Worm (Caenorhabditis elegans): ENCODE measurements around the gene fbxc-42.
"Not testable (repeated sequence)": the region's sequence is repeated elsewhere in the genome, so short reads cannot be mapped to it uniquely, and the experiment has no call there.

The fbxc-42 gene

DNA sequence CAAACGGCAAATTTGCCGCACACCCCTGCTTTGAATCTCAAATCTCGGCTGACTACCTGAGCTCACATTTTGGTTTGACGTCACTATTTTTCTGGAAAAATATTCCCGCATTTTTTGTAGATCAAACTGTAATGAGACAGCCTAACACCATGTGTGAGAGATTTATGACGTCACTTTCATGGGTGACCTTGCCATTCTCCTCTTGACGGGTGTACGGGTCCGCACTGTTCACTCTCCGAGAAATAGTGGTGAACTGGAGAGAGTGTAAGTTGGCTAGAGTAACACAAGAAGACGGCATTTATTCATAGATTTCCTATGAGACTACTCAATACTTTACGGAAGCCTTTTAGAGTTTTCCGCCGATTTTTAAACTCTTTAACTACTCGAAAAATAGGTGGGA lies 5.7 kb upstream of the fbxc-42 start, which contains the start of gene fbxc-40:
fbxc-40 (plus strand) TSS at position 301 of the 400 bp plus-strand sequence.
- not testable (repeated sequence) for TF ChIP-seq dox-1 (GFP tag; IDR thresholded peaks at IDR 0.05); hrde-1 (tag; optimal IDR thresholded peaks at IDR 0.05; ENCODE audit: borderline replicate concordance); Y95B8A.8 (GFP tag; IDR thresholded peaks at IDR 0.05)

DNA sequence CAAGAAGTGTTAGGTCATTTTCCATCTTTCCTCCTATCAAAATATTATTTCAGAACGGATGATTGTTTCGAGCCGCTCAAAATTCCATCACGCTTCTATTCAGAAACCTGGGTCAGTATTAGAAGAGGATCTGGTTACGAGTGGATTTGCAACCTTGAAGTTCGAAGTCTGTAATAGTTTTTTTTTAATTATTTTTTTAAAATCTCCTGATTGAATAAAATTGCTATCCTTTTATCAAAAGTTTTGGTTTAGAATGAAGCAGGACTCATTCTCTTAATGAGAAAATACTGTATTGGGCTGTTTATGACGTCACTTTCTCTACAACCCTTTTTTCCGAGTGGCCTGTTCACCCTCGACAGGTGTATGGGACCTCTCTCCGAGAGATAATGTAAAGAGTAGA lies 3.0 kb upstream of the fbxc-42 start, which contains the start of gene fbxc-39:
fbxc-39 (plus strand) TSS at position 301 of the 400 bp plus-strand sequence.
- TF ChIP-seq ekl-4 (GFP tag; IDR thresholded peaks at IDR 0.05) = no peak
- no peak for TF ChIP-seq attf-6 (GFP tag; IDR thresholded peaks at IDR 0.05)
- TF ChIP-seq lin-26 (GFP tag; IDR thresholded peaks at IDR 0.05) = no peak
- TF ChIP-seq nhr-120 (GFP tag; IDR thresholded peaks at IDR 0.05) = no peak
- TF ChIP-seq ztf-28 (GFP tag; IDR thresholded peaks at IDR 0.05) = no peak
- no peak for TF ChIP-seq C06A6.2 (GFP tag; conservative IDR thresholded peaks at IDR 0.05)
- TF ChIP-seq rec-8 (tag; optimal IDR thresholded peaks at IDR 0.05) = no peak
- TF ChIP-seq F10E7.11 (tag; optimal IDR thresholded peaks at IDR 0.05) = no peak
- no peak for TF ChIP-seq nhr-90 (tag; optimal IDR thresholded peaks at IDR 0.05)
- no peak for TF ChIP-seq madf-6 (GFP tag; IDR thresholded peaks at IDR 0.05)
- TF ChIP-seq lag-1 (GFP tag; IDR thresholded peaks at IDR 0.05) = no peak
- TF ChIP-seq zfh-2 (GFP tag; conservative IDR thresholded peaks at IDR 0.05) = no peak
- TF ChIP-seq nfya-2 (GFP tag; IDR thresholded peaks at IDR 0.05) = no peak
- no peak for TF ChIP-seq nfya-1 (tag; optimal IDR thresholded peaks at IDR 0.05; ENCODE audit: borderline replicate concordance, insufficient read depth)

DNA sequence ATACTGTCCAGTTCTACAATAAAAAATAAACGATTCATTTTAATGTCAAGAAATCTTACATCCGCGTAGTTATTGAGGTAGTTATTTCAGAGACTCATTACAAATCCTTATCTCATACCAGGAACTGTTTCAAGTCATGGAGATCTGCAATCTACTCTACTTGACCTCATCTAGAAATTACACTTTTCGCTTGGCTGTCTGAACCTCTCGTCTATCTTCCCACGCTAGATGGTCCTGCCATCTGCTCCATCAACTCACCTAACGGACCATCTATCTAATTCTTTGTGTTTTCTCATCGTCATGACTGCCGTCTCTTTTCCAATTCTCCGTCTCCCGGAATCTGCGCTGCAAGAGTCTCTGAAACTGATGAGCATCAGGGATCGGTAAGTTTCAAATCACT lies 2.8 kb downstream of the fbxc-42 start, which contains the start of gene F45D11.7:
F45D11.7 (plus strand) TSS at position 301 of the 400 bp plus-strand sequence.
- not testable (repeated sequence) for TF ChIP-seq Y67H2A.10 (GFP tag; conservative IDR thresholded peaks at IDR 0.05); ztf-28 (GFP tag; IDR thresholded peaks at IDR 0.05); snpc-1.1 (tag; optimal IDR thresholded peaks at IDR 0.05; ENCODE audit: insufficient read depth)

DNA sequence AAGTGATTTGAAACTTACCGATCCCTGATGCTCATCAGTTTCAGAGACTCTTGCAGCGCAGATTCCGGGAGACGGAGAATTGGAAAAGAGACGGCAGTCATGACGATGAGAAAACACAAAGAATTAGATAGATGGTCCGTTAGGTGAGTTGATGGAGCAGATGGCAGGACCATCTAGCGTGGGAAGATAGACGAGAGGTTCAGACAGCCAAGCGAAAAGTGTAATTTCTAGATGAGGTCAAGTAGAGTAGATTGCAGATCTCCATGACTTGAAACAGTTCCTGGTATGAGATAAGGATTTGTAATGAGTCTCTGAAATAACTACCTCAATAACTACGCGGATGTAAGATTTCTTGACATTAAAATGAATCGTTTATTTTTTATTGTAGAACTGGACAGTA lies 4.7 kb downstream of the fbxc-42 start, which contains the start of gene F45D11.11:
F45D11.11 (minus strand) TSS at position 101 of the 400 bp plus-strand sequence.
- TF ChIP-seq C06A6.2 (GFP tag; conservative IDR thresholded peaks at IDR 0.05); tlf-1 (GFP tag; optimal IDR thresholded peaks at IDR 0.05); lir-1 (GFP tag; conservative IDR thresholded peaks at IDR 0.05): not testable (repeated sequence)

DNA sequence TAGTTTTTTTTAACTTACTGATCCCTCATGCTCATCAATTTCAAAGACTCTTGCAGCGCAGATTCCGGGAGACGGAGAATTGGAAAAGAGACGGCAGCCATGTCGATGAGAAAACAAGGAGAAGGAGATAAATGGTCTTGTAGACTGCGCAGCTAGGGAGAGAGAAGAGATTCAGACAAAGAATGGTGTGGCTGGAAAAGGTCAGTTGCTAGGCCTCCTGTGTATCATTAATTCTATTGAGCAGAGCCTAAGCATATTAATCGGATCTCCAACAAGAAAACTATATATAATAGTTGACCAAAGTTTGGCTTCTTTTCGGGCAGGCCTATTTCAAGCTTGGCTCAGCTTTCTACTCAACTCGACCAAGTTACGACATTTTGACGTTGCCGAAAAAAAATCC lies 8.1 kb downstream of the fbxc-42 start, which contains the start of gene fbxb-29:
fbxb-29 (minus strand) TSS at position 101 of the 400 bp plus-strand sequence.
- TF ChIP-seq F57C9.4 (tag; optimal IDR thresholded peaks at IDR 0.05) (no peak), aptf-3 (GFP tag; IDR thresholded peaks at IDR 0.05) (no peak), K11D2.4 (GFP tag; IDR thresholded peaks at IDR 0.05) (no peak), fkh-3 (tag; optimal IDR thresholded peaks at IDR 0.05) (no peak), snpc-4 (GFP tag; optimal IDR thresholded peaks at IDR 0.05) (no peak), snpc-4 (tag; optimal IDR thresholded peaks at IDR 0.05) (no peak), attf-6 (GFP tag; IDR thresholded peaks at IDR 0.05) (no peak), madf-3 (GFP tag; IDR thresholded peaks at IDR 0.05) (no peak), bed-2 (GFP tag; IDR thresholded peaks at IDR 0.05) (no peak), hlh-12 (tag; optimal IDR thresholded peaks at IDR 0.05) (no peak), ceh-58 (GFP tag; IDR thresholded peaks at IDR 0.05) (no peak)
